Fruit fly (Drosophila melanogaster): ENCODE data around the gene CG11050.
A peak's percentile ranks its signal among the peaks of the same experiment; 100 is the strongest.

Gene CG11050

dm6 chr2L:6611374-6612005, 679 bp downstream of the CG11050 start (continued):
- TF ChIP-seq Oli (tag; optimal IDR thresholded peaks at IDR 0.05) = peak; percentile 13
- TF ChIP-seq sima (GFP tag; optimal IDR thresholded peaks at IDR 0.05) = no peak
- 0 out of 2 replicates have a peak, but pooled peaks have one; percentile 13 for TF ChIP-seq CG31224 (GFP tag; IDR thresholded peaks at IDR 0.05)
- no peak for TF ChIP-seq org-1 (GFP tag; optimal IDR thresholded peaks at IDR 0.05)
- TF ChIP-seq CG9437 (GFP tag; optimal IDR thresholded peaks at IDR 0.05) = peak; percentile 40
- no peak for TF ChIP-seq Six4 (GFP tag; optimal IDR thresholded peaks at IDR 0.05)
- no peak for TF ChIP-seq CG10147 (GFP tag; optimal IDR thresholded peaks at IDR 0.05)
- TF ChIP-seq lov (optimal IDR thresholded peaks at IDR 0.05) = no peak
- TF ChIP-seq lov (GFP tag; IDR thresholded peaks at IDR 0.05) = no peak
- TF ChIP-seq row (GFP tag; IDR thresholded peaks at IDR 0.05) = peak; percentile 38; the same call in 1 of the 3 replicates
- no peak for TF ChIP-seq CG10431 (GFP tag; optimal IDR thresholded peaks at IDR 0.05)
- TF ChIP-seq CG15601 (tag; optimal IDR thresholded peaks at IDR 0.05) = no peak
- no peak for TF ChIP-seq CG2116 (GFP tag; optimal IDR thresholded peaks at IDR 0.05)
- TF ChIP-seq Hsf (GFP tag; optimal IDR thresholded peaks at IDR 0.05) = no peak
- TF ChIP-seq nau (GFP tag; optimal IDR thresholded peaks at IDR 0.05) = peak; percentile 10
- TF ChIP-seq CG30403 (GFP tag; optimal IDR thresholded peaks at IDR 0.05) = peak; percentile 19
- TF ChIP-seq Ssrp (tag; optimal IDR thresholded peaks at IDR 0.05) = peak; percentile 18
- peak; percentile 44; the same call in 1 of the 2 replicates for TF ChIP-seq Atf6 (GFP tag; IDR thresholded peaks at IDR 0.05)
- peak; percentile 35 for TF ChIP-seq CG17359 (tag; optimal IDR thresholded peaks at IDR 0.05)
- peak; percentile 55; the same call in 2 of the 3 replicates for TF ChIP-seq CG11695 (GFP tag; IDR thresholded peaks at IDR 0.05)
- TF ChIP-seq Dll (GFP tag; IDR thresholded peaks at IDR 0.05; ENCODE audit: partially characterized antibody) = no peak
- TF ChIP-seq Fer3 (tag; optimal IDR thresholded peaks at IDR 0.05) = no peak
- peak; percentile 1 for TF ChIP-seq CG8290 (GFP tag; optimal IDR thresholded peaks at IDR 0.05)
- TF ChIP-seq CG8290 (tag; optimal IDR thresholded peaks at IDR 0.05) = no peak
- TF ChIP-seq corto (GFP tag; optimal IDR thresholded peaks at IDR 0.05) = no peak
- TF ChIP-seq pros (GFP tag; optimal IDR thresholded peaks at IDR 0.05) = peak; percentile 88
- TF ChIP-seq grn (GFP tag; optimal IDR thresholded peaks at IDR 0.05) = no peak
- no peak for TF ChIP-seq Doc2 (GFP tag; IDR thresholded peaks at IDR 0.05)
- peak; percentile 61 for TF ChIP-seq crol (GFP tag; IDR thresholded peaks at IDR 0.05)
- no peak for TF ChIP-seq kni (GFP tag; optimal IDR thresholded peaks at IDR 0.05)
- TF ChIP-seq ab (GFP tag; optimal IDR thresholded peaks at IDR 0.05) = no peak
- peak; percentile 24 for TF ChIP-seq CG7839 (tag; optimal IDR thresholded peaks at IDR 0.05)
- TF ChIP-seq CG8765 (GFP tag; IDR thresholded peaks at IDR 0.05) = 0 out of 2 replicates have a peak, but pooled peaks have one; percentile 18
- TF ChIP-seq salm (tag; optimal IDR thresholded peaks at IDR 0.05) = no peak
- peak; percentile 21 for TF ChIP-seq grau (tag; optimal IDR thresholded peaks at IDR 0.05)
- TF ChIP-seq vfl (GFP tag; optimal IDR thresholded peaks at IDR 0.05) = no peak
- TF ChIP-seq CG2678 (tag; optimal IDR thresholded peaks at IDR 0.05) = peak; percentile 15
- TF ChIP-seq trh (GFP tag; optimal IDR thresholded peaks at IDR 0.05) = no peak
- no peak for TF ChIP-seq tio (GFP tag; optimal IDR thresholded peaks at IDR 0.05)
- TF ChIP-seq bsh (GFP tag; optimal IDR thresholded peaks at IDR 0.05) = peak in 1 of 2 experiments; percentile 22
- no peak for TF ChIP-seq Blimp-1 (GFP tag; optimal IDR thresholded peaks at IDR 0.05)
- TF ChIP-seq CG11456 (GFP tag; IDR thresholded peaks at IDR 0.05) = 0 out of 3 replicates have a peak, but pooled peaks have one; percentile 20
- TF ChIP-seq CG12071 (GFP tag; optimal IDR thresholded peaks at IDR 0.05) = no peak
- TF ChIP-seq CG15073 (GFP tag; optimal IDR thresholded peaks at IDR 0.05) = no peak
- TF ChIP-seq Hr51 (GFP tag; optimal IDR thresholded peaks at IDR 0.05) = peak in 1 of 2 experiments; percentile 28
- TF ChIP-seq hkb (optimal IDR thresholded peaks at IDR 0.05) = no peak
- TF ChIP-seq hkb (GFP tag; IDR thresholded peaks at IDR 0.05) = peak; percentile 15; the same call in 1 of the 2 replicates
- no peak for TF ChIP-seq Dad (GFP tag; optimal IDR thresholded peaks at IDR 0.05)
- peak; percentile 26 for TF ChIP-seq CG18262 (tag; optimal IDR thresholded peaks at IDR 0.05)

Data from whole organism, embryonic.